Worm (Caenorhabditis elegans) whole organism, midembryonic: ENCODE measurements around the gene famh-136.

Experiments
- T22C8.4 ChIP-seq: fragments of 200-800 bp; sonication (Bioruptor generic); IDR thresholded peaks from 2 replicates; pipeline ENCODE4 v1.3.6; 2022; ENCODE audit warnings: missing genetic modification characterization, missing compliant biosample characterization
- cog-1 ChIP-seq: sonication (generic microtip); optimal IDR thresholded peaks from 2 replicates; lab custom pipeline; 2016; ENCODE audit warnings: missing genetic modification characterization, missing compliant biosample characterization
- flt-1 ChIP-seq: fragments of 200-800 bp; sonication (Bioruptor generic); IDR thresholded peaks from 2 replicates; pipeline ENCODE4 v1.3.6; 2022; ENCODE audit warnings: missing genetic modification characterization, missing compliant biosample characterization
- klf-2 ChIP-seq: fragments of 200-800 bp; sonication (Bioruptor generic); conservative IDR thresholded peaks from 2 replicates; pipeline ENCODE4 v1.3.6; 2022; ENCODE audit warnings: missing genetic modification reagents, missing genetic modification characterization, missing compliant biosample characterization
- med-1 ChIP-seq: sonication (generic microtip); optimal IDR thresholded peaks from 2 replicates; lab custom pipeline; 2017; ENCODE audit warnings: missing genetic modification characterization, mild to moderate bottlenecking, missing compliant biosample characterization, antibody characterized with exemption, missing genetic modification reagents; ENCODE audit not compliant: insufficient read depth
- ref-1 ChIP-seq: fragments of 200-800 bp; sonication (Bioruptor generic); conservative IDR thresholded peaks from 2 replicates; pipeline ENCODE4 v1.3.6; 2022; ENCODE audit warnings: missing genetic modification reagents, missing genetic modification characterization, missing compliant biosample characterization
- tab-1 ChIP-seq: fragments of 200-800 bp; sonication (Bioruptor generic); IDR thresholded peaks from 2 replicates; pipeline ENCODE4 v1.3.6; 2022; ENCODE audit warnings: missing genetic modification characterization, missing compliant biosample characterization
- ztf-23 ChIP-seq: fragments of 200-800 bp; sonication (Bioruptor generic); IDR thresholded peaks from 2 replicates; pipeline ENCODE4 v1.3.6; 2022; ENCODE audit warnings: missing genetic modification reagents, missing genetic modification characterization, missing compliant biosample characterization
- ztf-29 ChIP-seq: fragments of 200-800 bp; sonication (Bioruptor generic); IDR thresholded peaks from 2 replicates; pipeline ENCODE4 v1.3.6; 2022; ENCODE audit warnings: missing genetic modification reagents, missing genetic modification characterization, missing compliant biosample characterization

Gene famh-136

DNA sequence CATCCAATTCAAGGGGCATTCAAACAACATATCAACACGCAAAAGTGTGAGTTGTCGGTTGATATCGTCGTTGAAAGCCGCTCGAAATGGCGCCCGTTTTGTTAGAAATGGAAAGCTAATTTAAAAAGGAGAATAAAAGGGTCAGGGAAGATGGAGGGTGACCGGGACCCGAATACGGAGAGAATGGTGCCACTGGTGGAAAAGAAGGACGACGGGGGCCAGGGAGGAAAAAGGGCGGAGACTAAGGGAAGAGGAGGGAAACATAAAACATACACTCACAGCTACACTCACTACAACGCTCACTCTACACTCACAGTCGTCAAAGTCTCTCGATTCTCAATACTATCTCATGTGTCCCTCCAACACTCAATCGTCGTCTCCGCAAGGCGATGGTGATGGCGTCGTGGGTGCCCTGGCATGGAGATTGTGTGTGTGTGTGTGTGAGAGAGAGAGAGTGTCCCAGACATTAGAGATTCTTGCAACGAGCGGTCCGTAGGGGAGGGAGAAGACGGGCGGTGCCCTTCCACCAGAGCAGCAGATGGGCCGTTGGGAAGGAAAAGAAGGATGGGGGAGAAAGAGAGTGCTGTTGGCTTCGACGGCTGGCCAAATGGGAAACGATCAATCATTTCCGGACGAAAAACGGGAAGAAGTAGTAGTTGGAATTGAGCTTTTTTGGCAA lies 13.4 kb upstream of the famh-136 start:
- TF ChIP-seq flt-1 (GFP tag; lab: Robert Waterston, UW) (peak; percentile 65; the same call in 1 of the 2 replicates), ztf-23 (peak; percentile 56; the same call in 1 of the 2 replicates), med-1 (no peak), T22C8.4 (GFP tag; lab: Robert Waterston, UW) (no peak), ztf-29 (GFP tag; lab: Robert Waterston, UW) (no peak), tab-1 (GFP tag; lab: Robert Waterston, UW) (0 out of 2 replicates have a peak, but pooled peaks have one; percentile 61), ref-1 (GFP tag; lab: Robert Waterston, UW) (no peak), klf-2 (GFP tag; lab: Robert Waterston, UW) (no peak), cog-1 (tag; lab: Kevin White, UChicago) (peak; percentile 85)

DNA sequence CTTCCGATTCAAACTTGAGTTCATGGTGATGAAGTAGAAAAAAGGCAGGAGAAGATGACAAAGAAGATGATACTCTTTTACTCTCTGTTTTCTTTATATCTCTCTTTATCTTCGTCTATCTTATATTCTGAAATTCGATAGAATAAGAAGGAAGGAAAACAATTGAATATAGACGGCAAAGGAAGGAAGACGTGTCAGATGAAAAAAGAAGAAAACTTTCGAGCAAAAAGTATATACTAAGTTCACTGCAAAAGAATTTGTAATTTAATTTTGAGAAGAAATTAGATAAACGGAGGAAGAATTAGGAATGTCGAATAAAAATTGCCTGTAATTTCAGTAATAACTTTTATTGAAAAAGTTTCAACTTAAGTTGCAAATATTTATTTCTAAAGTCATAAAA lies 10.5 kb upstream of the famh-136 start, which contains the start of gene K01F9.2:
K01F9.2 (minus strand) TSS at position 127 of the 400 bp plus-strand sequence.
- TF ChIP-seq ztf-29 (GFP tag; lab: Robert Waterston, UW) (no peak), ztf-23 (no peak), klf-2 (GFP tag; lab: Robert Waterston, UW) (no peak), med-1 (no peak), ref-1 (GFP tag; lab: Robert Waterston, UW) (no peak), cog-1 (tag; lab: Kevin White, UChicago) (no peak), T22C8.4 (GFP tag; lab: Robert Waterston, UW) (no peak), flt-1 (GFP tag; lab: Robert Waterston, UW) (no peak)

ce11 chrIII:8878960-8879359 lies 8.6 kb upstream of the famh-136 start:
- TF ChIP-seq cog-1 (tag; lab: Kevin White, UChicago) = no peak
- no peak for TF ChIP-seq T22C8.4 (GFP tag; lab: Robert Waterston, UW)
- no peak for TF ChIP-seq tab-1 (GFP tag; lab: Robert Waterston, UW)
- TF ChIP-seq ztf-23 = no peak
- no peak for TF ChIP-seq ref-1 (GFP tag; lab: Robert Waterston, UW)
- no peak for TF ChIP-seq med-1
- no peak for TF ChIP-seq flt-1 (GFP tag; lab: Robert Waterston, UW)
- no peak for TF ChIP-seq klf-2 (GFP tag; lab: Robert Waterston, UW)
- no peak for TF ChIP-seq ztf-29 (GFP tag; lab: Robert Waterston, UW)

DNA sequence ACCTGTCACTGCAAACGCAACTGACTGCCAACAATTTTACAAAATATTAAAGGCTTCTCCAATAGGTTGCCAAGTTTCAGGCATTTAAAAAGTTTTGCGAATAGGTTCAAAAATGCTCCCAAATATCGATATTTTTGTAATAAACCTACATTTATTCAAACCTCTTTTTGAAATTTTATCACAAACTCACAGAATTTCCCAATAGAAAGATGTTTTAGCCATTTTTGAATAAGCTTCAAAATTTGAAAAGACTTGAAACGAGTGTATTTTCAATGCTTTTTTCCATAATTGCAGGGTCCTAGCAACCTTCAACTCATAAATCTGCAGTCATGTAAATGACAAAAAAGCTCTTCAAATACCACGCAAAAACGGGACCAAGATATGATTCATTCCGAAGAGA lies 5.2 kb upstream of the famh-136 start:
- no peak for TF ChIP-seq ztf-29 (GFP tag; lab: Robert Waterston, UW)
- no peak for TF ChIP-seq klf-2 (GFP tag; lab: Robert Waterston, UW)
- TF ChIP-seq tab-1 (GFP tag; lab: Robert Waterston, UW) = no peak
- TF ChIP-seq T22C8.4 (GFP tag; lab: Robert Waterston, UW) = no peak
- TF ChIP-seq med-1 = no peak
- TF ChIP-seq ref-1 (GFP tag; lab: Robert Waterston, UW) = no peak
- TF ChIP-seq flt-1 (GFP tag; lab: Robert Waterston, UW) = no peak
- TF ChIP-seq cog-1 (tag; lab: Kevin White, UChicago) = no peak
- no peak for TF ChIP-seq ztf-23

DNA sequence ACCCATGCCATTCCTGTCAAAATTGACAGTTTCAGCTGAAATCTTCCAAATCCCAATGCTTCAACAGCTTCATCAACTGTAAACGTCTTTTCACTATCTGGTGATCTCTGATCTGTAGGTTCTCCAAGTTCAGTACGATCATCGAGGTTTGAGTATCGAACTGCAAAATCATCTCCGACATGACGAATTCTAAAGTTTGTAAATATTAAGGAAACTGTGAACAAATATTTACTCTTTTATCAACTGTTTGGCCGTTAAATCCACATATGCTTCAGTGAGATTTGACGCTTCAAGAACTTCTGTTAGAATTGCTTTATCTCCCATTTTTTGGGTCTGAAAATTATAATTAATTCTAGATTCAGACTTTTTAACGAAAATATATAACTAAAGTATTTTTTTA lies 2.4 kb upstream of the famh-136 start, which contains the start of gene svop-1:
svop-1 (minus strand) TSS at position 339 of the 400 bp plus-strand sequence.
- TF ChIP-seq flt-1 (GFP tag; lab: Robert Waterston, UW) (no peak), ztf-23 (no peak), med-1 (no peak), ztf-29 (GFP tag; lab: Robert Waterston, UW) (no peak), T22C8.4 (GFP tag; lab: Robert Waterston, UW) (no peak), tab-1 (GFP tag; lab: Robert Waterston, UW) (no peak), klf-2 (GFP tag; lab: Robert Waterston, UW) (no peak), cog-1 (tag; lab: Kevin White, UChicago) (no peak), ref-1 (GFP tag; lab: Robert Waterston, UW) (no peak)

DNA sequence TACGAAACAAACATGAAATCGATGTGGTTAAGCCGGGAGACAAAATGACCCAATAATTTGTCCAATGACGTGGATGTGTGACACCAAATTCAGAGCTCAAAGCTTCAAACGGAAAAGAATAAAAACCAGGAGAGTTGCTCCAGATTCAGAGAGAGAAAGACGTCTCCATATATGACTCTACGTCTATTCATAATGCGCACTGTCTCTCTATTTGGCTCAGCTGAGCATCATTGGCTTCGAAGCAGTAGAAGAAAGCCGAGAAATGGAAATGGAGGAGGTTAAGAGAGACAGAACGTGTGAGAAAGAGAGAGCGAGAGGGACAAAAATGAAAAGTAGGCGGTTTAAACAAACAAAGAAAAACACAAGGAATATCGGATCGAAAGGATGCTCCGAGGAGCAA lies 1.2 kb upstream of the famh-136 start:
- no peak for TF ChIP-seq ref-1 (GFP tag; lab: Robert Waterston, UW)

ce11 chrIII:8888956-8889355 lies 1.4 kb downstream of the famh-136 start, which contains the start of gene ZK637.14:
Gene ZK637.14 (minus strand): TSS chrIII:8889156.
- TF ChIP-seq ref-1 (GFP tag; lab: Robert Waterston, UW) = no peak
- TF ChIP-seq klf-2 (GFP tag; lab: Robert Waterston, UW) = no peak
- TF ChIP-seq flt-1 (GFP tag; lab: Robert Waterston, UW) = no peak
- TF ChIP-seq T22C8.4 (GFP tag; lab: Robert Waterston, UW) = no peak
- TF ChIP-seq ztf-23 = peak; percentile 37; the same call in 1 of the 2 replicates
- TF ChIP-seq ztf-29 (GFP tag; lab: Robert Waterston, UW) = no peak
- peak; percentile 16 for TF ChIP-seq cog-1 (tag; lab: Kevin White, UChicago)
- TF ChIP-seq med-1 = no peak
- TF ChIP-seq tab-1 (GFP tag; lab: Robert Waterston, UW) = no peak

- TF ChIP-seq ztf-29 (GFP tag; lab: Robert Waterston, UW) (no peak), med-1 (no peak), cog-1 (tag; lab: Kevin White, UChicago) (no peak), ref-1 (GFP tag; lab: Robert Waterston, UW) (no peak), tab-1 (GFP tag; lab: Robert Waterston, UW) (no peak), T22C8.4 (GFP tag; lab: Robert Waterston, UW) (no peak), klf-2 (GFP tag; lab: Robert Waterston, UW) (no peak), flt-1 (GFP tag; lab: Robert Waterston, UW) (no peak), ztf-23 (no peak)
Measured at ce11 chrIII:8889931-8890330, 2.4 kb downstream of the famh-136 start, which contains the start of gene lnkn-1. Gene lnkn-1 (plus strand): TSS chrIII:8890231.

DNA sequence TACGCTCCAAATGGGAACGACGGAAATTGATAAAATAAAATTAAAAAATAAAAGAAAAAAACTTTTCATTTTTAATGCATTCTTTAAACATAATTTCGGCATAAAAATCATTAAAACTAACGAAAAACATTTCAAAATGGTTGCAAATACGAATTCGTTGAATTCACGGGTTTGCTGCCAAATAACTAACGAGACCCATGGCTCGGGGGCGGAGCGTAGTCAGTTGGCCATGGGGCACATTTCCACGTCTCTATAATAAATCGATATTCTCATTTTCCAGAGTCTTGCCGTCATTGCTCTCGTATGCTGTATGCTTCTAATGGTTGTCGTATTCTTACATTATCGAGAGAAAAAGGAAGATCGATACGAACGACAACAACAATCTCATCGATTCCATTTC lies 5.9 kb downstream of the famh-136 start, which contains the start of gene ZK637.4:
ZK637.4 (plus strand) TSS at position 301 of the 400 bp plus-strand sequence.
- TF ChIP-seq T22C8.4 (GFP tag; lab: Robert Waterston, UW) = no peak
- no peak for TF ChIP-seq med-1
- TF ChIP-seq ztf-23 = no peak
- no peak for TF ChIP-seq tab-1 (GFP tag; lab: Robert Waterston, UW)
- TF ChIP-seq cog-1 (tag; lab: Kevin White, UChicago) = no peak
- TF ChIP-seq ztf-29 (GFP tag; lab: Robert Waterston, UW) = no peak
- TF ChIP-seq klf-2 (GFP tag; lab: Robert Waterston, UW) = no peak
- no peak for TF ChIP-seq ref-1 (GFP tag; lab: Robert Waterston, UW)
- TF ChIP-seq flt-1 (GFP tag; lab: Robert Waterston, UW) = no peak
